Worm (Caenorhabditis elegans): ENCODE results near the gene sqst-4.

DNA sequence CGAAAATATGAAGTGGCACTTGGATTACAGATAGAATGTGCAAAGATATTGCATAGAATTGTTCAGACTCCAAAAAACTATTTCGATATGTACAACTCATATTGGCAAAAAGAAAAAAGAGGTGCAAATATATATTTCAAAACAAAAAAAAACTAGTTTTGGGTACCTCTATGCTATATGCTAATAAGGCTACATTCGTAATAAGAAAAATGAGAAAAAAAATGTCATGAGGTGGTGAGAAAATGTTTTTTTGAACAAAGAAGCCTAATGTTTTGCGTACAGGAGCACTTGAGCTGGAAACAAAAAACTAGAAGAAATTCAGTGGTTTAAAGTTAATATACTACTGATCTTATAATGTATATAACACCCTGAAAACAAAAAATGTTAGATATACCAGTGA, 27.4 kb upstream of the sqst-4 start, which contains the start of gene srh-142:
- TF ChIP-seq tab-1 (GFP tag; IDR thresholded peaks at IDR 0.05) (no peak), T22C8.4 (GFP tag; IDR thresholded peaks at IDR 0.05) (no peak), med-1 (GFP tag; optimal IDR thresholded peaks at IDR 0.05; ENCODE audit: insufficient read depth) (no peak), ztf-29 (GFP tag; IDR thresholded peaks at IDR 0.05) (no peak), cog-1 (tag; optimal IDR thresholded peaks at IDR 0.05) (no peak), flt-1 (GFP tag; IDR thresholded peaks at IDR 0.05) (no peak), klf-2 (GFP tag; conservative IDR thresholded peaks at IDR 0.05) (no peak), ztf-23 (GFP tag; IDR thresholded peaks at IDR 0.05) (no peak), ref-1 (GFP tag; conservative IDR thresholded peaks at IDR 0.05) (no peak)
